Fruit fly (Drosophila melanogaster): Measurements from ENCODE around the gene CG43203.

- TF ChIP-seq Mnt (GFP tag; optimal IDR thresholded peaks at IDR 0.05) (no peak), tj (GFP tag; optimal IDR thresholded peaks at IDR 0.05) (no peak), cnc (optimal IDR thresholded peaks at IDR 0.05) (no peak), pad (GFP tag; optimal IDR thresholded peaks at IDR 0.05) (no peak), cic (GFP tag; optimal IDR thresholded peaks at IDR 0.05) (no peak), Crg-1 (GFP tag; optimal IDR thresholded peaks at IDR 0.05) (no peak), kay (GFP tag; ENCODE audit: borderline replicate concordance) (no peak), CG14711 (tag; optimal IDR thresholded peaks at IDR 0.05) (no peak), toe (GFP tag; optimal IDR thresholded peaks at IDR 0.05) (no peak), CG7045 (GFP tag; optimal IDR thresholded peaks at IDR 0.05) (no peak), CG11617 (GFP tag; optimal IDR thresholded peaks at IDR 0.05) (no peak), CG5204 (GFP tag; optimal IDR thresholded peaks at IDR 0.05) (no peak), Hr96 (GFP tag; optimal IDR thresholded peaks at IDR 0.05) (no peak), CG1620 (GFP tag; optimal IDR thresholded peaks at IDR 0.05) (no peak)
These were observed 16.8 kb downstream of the CG43203 start for dm6 chr3R:19370693-19371092.

Measured in whole organism, adult.